Fruit fly (Drosophila melanogaster): ENCODE measurements around the gene Prosbeta2R1.

DNA sequence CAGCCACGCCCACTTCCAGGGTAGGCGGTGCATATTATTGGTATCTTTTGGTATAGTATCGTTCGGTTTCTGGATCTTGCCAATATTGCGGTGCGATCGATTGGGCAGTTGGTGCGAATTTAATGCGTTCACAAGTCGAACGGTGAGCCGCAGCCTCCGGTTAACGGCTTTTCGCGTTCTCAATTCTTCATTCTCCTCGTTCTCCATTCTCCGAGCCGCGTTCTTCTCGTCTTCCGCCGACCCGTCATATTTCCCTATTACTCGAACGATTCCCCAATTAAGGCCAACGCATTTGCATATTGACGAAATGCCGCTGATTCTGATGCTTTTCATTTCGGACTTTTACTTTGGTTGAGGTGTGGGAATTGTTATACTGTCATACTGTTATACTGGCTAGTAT lies 32.2 kb upstream of the Prosbeta2R1 start, which contains the start of gene CG42264:
- no peak for TF ChIP-seq Eip75B (GFP tag; optimal IDR thresholded peaks at IDR 0.05)
- no peak for TF ChIP-seq CG11294 (GFP tag; IDR thresholded peaks at IDR 0.05)
- no peak for TF ChIP-seq Sox102F (GFP tag; optimal IDR thresholded peaks at IDR 0.05)
- no peak for TF ChIP-seq Blimp-1 (GFP tag; optimal IDR thresholded peaks at IDR 0.05)
- no peak for TF ChIP-seq cyc (GFP tag; optimal IDR thresholded peaks at IDR 0.05)
- TF ChIP-seq CG9139 (GFP tag; optimal IDR thresholded peaks at IDR 0.05) = no peak
- no peak for TF ChIP-seq achi (GFP tag; optimal IDR thresholded peaks at IDR 0.05)
- no peak for TF ChIP-seq OdsH (GFP tag; optimal IDR thresholded peaks at IDR 0.05)
- no peak for TF ChIP-seq Eip93F (GFP tag; optimal IDR thresholded peaks at IDR 0.05)
- no peak for TF ChIP-seq eg (GFP tag; IDR thresholded peaks at IDR 0.05)
